Worm (Caenorhabditis elegans) whole organism, L4 larva: ENCODE data around the gene dmd-6.

Source experiments
- D1046.2 ChIP-seq: fragments of 200-800 bp; sonication (Bioruptor generic); IDR thresholded peaks from 2 replicates; pipeline ENCODE4 v1.3.6; 2022; ENCODE audit warnings: missing genetic modification characterization, missing compliant biosample characterization
- F44E2.7 ChIP-seq: fragments of 200-800 bp; sonication (Bioruptor generic); IDR thresholded peaks from 2 replicates; pipeline ENCODE4 v2.1.2; 2022; ENCODE audit warnings: missing genetic modification characterization, missing compliant biosample characterization
- R02D3.7 ChIP-seq: fragments of 150-350 bp; sonication (generic microtip); optimal IDR thresholded peaks from 3 replicates; lab custom pipeline; 2014; ENCODE audit warnings: missing biosample characterization, missing genetic modification characterization
- T20F7.1 ChIP-seq: fragments of 200-800 bp; sonication (Bioruptor generic); optimal IDR thresholded peaks from 2 replicates; lab custom pipeline; 2018; ENCODE audit warnings: mild to moderate bottlenecking, missing genetic modification characterization, missing compliant biosample characterization
- T26A8.4 ChIP-seq: fragments of 200-800 bp; sonication (Bioruptor generic); IDR thresholded peaks from 2 replicates; pipeline ENCODE4 v1.3.6; 2022; ENCODE audit warnings: missing genetic modification characterization, missing compliant biosample characterization
- Y105C5A.15 ChIP-seq: fragments of 200-800 bp; sonication (Bioruptor generic); IDR thresholded peaks from 2 replicates; pipeline ENCODE4 v1.3.6; 2022; ENCODE audit warnings: missing genetic modification characterization, missing compliant biosample characterization
- Y5F2A.4 ChIP-seq: fragments of 200-800 bp; sonication (Bioruptor generic); optimal IDR thresholded peaks from 2 replicates; lab custom pipeline; 2018; ENCODE audit warnings: mild to moderate bottlenecking, missing genetic modification characterization, missing compliant biosample characterization
- ZK546.5 ChIP-seq, 2 experiments: sonication (generic microtip); optimal IDR thresholded peaks; 2 replicates each; lab custom pipeline; 2017; ENCODE audit warnings: missing biosample characterization in 2 of 2, missing genetic modification characterization in 2 of 2
- aha-1 ChIP-seq: fragments of 150-350 bp; peaks from one replicate; lab custom pipeline; 2014; ENCODE audit warnings: missing biosample characterization, missing genetic modification characterization
- ama-1 ChIP-seq: fragments of 150-350 bp; optimal IDR thresholded peaks from 2 replicates; lab custom pipeline; 2014; ENCODE audit warnings: inconsistent platforms, mixed read lengths
- arid-1 ChIP-seq: fragments of 200-800 bp; sonication (Bioruptor generic); conservative IDR thresholded peaks from 2 replicates; pipeline ENCODE4 v1.3.6; 2022; ENCODE audit warnings: missing genetic modification reagents, missing genetic modification characterization, missing compliant biosample characterization
- ceh-28 ChIP-seq: fragments of 150-350 bp; optimal IDR thresholded peaks from 2 replicates; lab custom pipeline; 2014; ENCODE audit warnings: missing biosample characterization, missing genetic modification reagents, missing genetic modification characterization
- ceh-32 ChIP-seq: sonication (generic microtip); optimal IDR thresholded peaks from 2 replicates; lab custom pipeline; 2016; ENCODE audit warnings: mild to moderate bottlenecking, missing genetic modification characterization, missing compliant biosample characterization; ENCODE audit not compliant: poor library complexity
- ceh-62 ChIP-seq: sonication (generic microtip); optimal IDR thresholded peaks from 2 replicates; lab custom pipeline; 2017; ENCODE audit warnings: missing biosample characterization, missing genetic modification characterization
- ces-1 ChIP-seq: fragments of 150-350 bp; sonication (generic microtip); optimal IDR thresholded peaks from 4 replicates; lab custom pipeline; 2014; ENCODE audit warnings: missing biosample characterization, missing genetic modification reagents, missing genetic modification characterization
- ctbp-1 ChIP-seq: fragments of 200-800 bp; sonication (Bioruptor generic); IDR thresholded peaks from 2 replicates; pipeline ENCODE4 v1.3.6; 2022; ENCODE audit warnings: missing genetic modification reagents, missing genetic modification characterization, missing compliant biosample characterization
- daf-12 ChIP-seq: fragments of 150-350 bp; optimal IDR thresholded peaks from 2 replicates; lab custom pipeline; 2014; ENCODE audit warnings: missing biosample characterization, missing genetic modification reagents, missing genetic modification characterization
- daf-19 ChIP-seq: fragments of 200-800 bp; sonication (Bioruptor generic); conservative IDR thresholded peaks from 2 replicates; pipeline ENCODE4 v1.3.6; 2022; ENCODE audit warnings: missing genetic modification characterization, missing compliant biosample characterization
- daf-8 ChIP-seq: fragments of 200-800 bp; sonication (Bioruptor generic); IDR thresholded peaks from 2 replicates; pipeline ENCODE4 v1.3.6; 2022; ENCODE audit warnings: missing genetic modification characterization, missing compliant biosample characterization
- dmd-8 ChIP-seq: fragments of 200-800 bp; sonication (Bioruptor generic); IDR thresholded peaks from 2 replicates; pipeline ENCODE4 v1.3.6; 2022; ENCODE audit warnings: missing genetic modification characterization, missing compliant biosample characterization
- dpl-1 ChIP-seq: fragments of 150-350 bp; optimal IDR thresholded peaks from 2 replicates; lab custom pipeline; 2014; ENCODE audit warnings: missing biosample characterization, missing genetic modification reagents, missing genetic modification characterization
- egl-27 ChIP-seq: sonication (generic microtip); optimal IDR thresholded peaks from 3 replicates; lab custom pipeline; 2017; ENCODE audit warnings: missing biosample characterization, missing genetic modification reagents, missing genetic modification characterization
- hlh-11 ChIP-seq: fragments of 200-800 bp; sonication (Bioruptor generic); optimal IDR thresholded peaks from 2 replicates; lab custom pipeline; 2018; ENCODE audit warnings: mild to moderate bottlenecking, missing genetic modification characterization, missing compliant biosample characterization
- hmg-1.1 ChIP-seq: fragments of 200-800 bp; sonication (Bioruptor generic); IDR thresholded peaks from 2 replicates; pipeline ENCODE4 v1.3.6; 2022; ENCODE audit warnings: missing genetic modification reagents, missing genetic modification characterization, missing compliant biosample characterization
- lim-7 ChIP-seq: fragments of 200-800 bp; sonication (Bioruptor generic); IDR thresholded peaks from 2 replicates; pipeline ENCODE4 v1.3.6; 2022; ENCODE audit warnings: missing genetic modification characterization, missing compliant biosample characterization
- lin-15B ChIP-seq: fragments of 150-350 bp; sonication (generic microtip); optimal IDR thresholded peaks from 3 replicates; lab custom pipeline; 2014; ENCODE audit warnings: missing biosample characterization, missing genetic modification characterization
- lin-38 ChIP-seq: fragments of 200-800 bp; sonication (Bioruptor generic); IDR thresholded peaks from 2 replicates; pipeline ENCODE4 v1.3.6; 2022; ENCODE audit warnings: missing genetic modification reagents, missing genetic modification characterization, missing compliant biosample characterization
- lin-39 ChIP-seq: fragments of 150-350 bp; optimal IDR thresholded peaks from 2 replicates; lab custom pipeline; 2014; ENCODE audit warnings: missing biosample characterization, missing genetic modification reagents, missing genetic modification characterization
- lsy-2 ChIP-seq, 2 experiments: fragments of 150-350 bp in 1 of 2; sonication (generic microtip) in 1 of 2; optimal IDR thresholded peaks; 2 replicates each; lab custom pipeline; 2014 to 2017; ENCODE audit warnings: missing biosample characterization in 2 of 2, missing genetic modification characterization in 2 of 2
- mdt-29 ChIP-seq: fragments of 200-800 bp; sonication (Bioruptor generic); IDR thresholded peaks from 2 replicates; pipeline ENCODE4 v1.3.6; 2022; ENCODE audit warnings: missing genetic modification reagents, missing genetic modification characterization, missing compliant biosample characterization
- mes-2 ChIP-seq: sonication (generic microtip); optimal IDR thresholded peaks from 2 replicates; lab custom pipeline; 2016; ENCODE audit warnings: missing genotype, mild to moderate bottlenecking, missing genetic modification characterization, missing compliant biosample characterization; ENCODE audit not compliant: poor library complexity, severe bottlenecking
- mxl-2 ChIP-seq: fragments of 200-800 bp; sonication (Bioruptor generic); conservative IDR thresholded peaks from 2 replicates; pipeline ENCODE4 v1.3.6; 2022; ENCODE audit warnings: missing genetic modification reagents, missing genetic modification characterization, missing compliant biosample characterization
- mxl-3 ChIP-seq: fragments of 200-800 bp; sonication (Bioruptor generic); optimal IDR thresholded peaks from 2 replicates; lab custom pipeline; 2018; ENCODE audit warnings: mild to moderate bottlenecking, missing genetic modification characterization, missing compliant biosample characterization
- nhr-11 ChIP-seq: fragments of 150-350 bp; optimal IDR thresholded peaks from 2 replicates; lab custom pipeline; 2014; ENCODE audit warnings: missing biosample characterization, missing genetic modification characterization
- nhr-111 ChIP-seq: fragments of 200-800 bp; sonication (Bioruptor generic); optimal IDR thresholded peaks from 2 replicates; lab custom pipeline; 2018; ENCODE audit warnings: mild to moderate bottlenecking, missing genetic modification characterization, missing compliant biosample characterization
- nhr-237 ChIP-seq: sonication (generic microtip); optimal IDR thresholded peaks from 2 replicates; lab custom pipeline; 2017; ENCODE audit warnings: missing biosample characterization, missing genetic modification characterization
- nhr-28 ChIP-seq: fragments of 150-350 bp; optimal IDR thresholded peaks from 2 replicates; lab custom pipeline; 2014; ENCODE audit warnings: missing biosample characterization, missing genetic modification characterization
- nhr-41 ChIP-seq: fragments of 200-800 bp; sonication (Bioruptor generic); IDR thresholded peaks from 2 replicates; pipeline ENCODE4 v1.3.6; 2022; ENCODE audit warnings: missing genetic modification reagents, missing genetic modification characterization, missing compliant biosample characterization
- nhr-48 ChIP-seq: sonication (generic microtip); optimal IDR thresholded peaks from 2 replicates; lab custom pipeline; 2016; ENCODE audit warnings: mild to moderate bottlenecking, missing genetic modification characterization, missing compliant biosample characterization
- nhr-6 ChIP-seq: fragments of 150-350 bp; optimal IDR thresholded peaks from 2 replicates; lab custom pipeline; 2014; ENCODE audit warnings: missing biosample characterization, missing genetic modification characterization
- nhr-76 ChIP-seq: fragments of 150-350 bp; optimal IDR thresholded peaks from 2 replicates; lab custom pipeline; 2014; ENCODE audit warnings: missing biosample characterization, missing genetic modification characterization
- nhr-77 ChIP-seq: fragments of 150-350 bp; optimal IDR thresholded peaks from 2 replicates; lab custom pipeline; 2014; ENCODE audit warnings: missing biosample characterization, missing genetic modification characterization
- pqm-1 ChIP-seq: sonication (generic microtip); optimal IDR thresholded peaks from 2 replicates; lab custom pipeline; 2017; ENCODE audit warnings: missing biosample characterization, missing genetic modification characterization
- saeg-2 ChIP-seq: fragments of 200-800 bp; sonication (Bioruptor generic); IDR thresholded peaks from 2 replicates; pipeline ENCODE4 v1.3.6; 2022; ENCODE audit warnings: missing genetic modification reagents, missing genetic modification characterization, missing compliant biosample characterization
- snpc-1.2 ChIP-seq: fragments of 200-800 bp; sonication (Bioruptor generic); IDR thresholded peaks from 2 replicates; pipeline ENCODE4 v1.3.6; 2022; ENCODE audit warnings: missing genetic modification reagents, missing genetic modification characterization, missing compliant biosample characterization
- snpc-4 ChIP-seq: fragments of 150-350 bp; optimal IDR thresholded peaks from 2 replicates; lab custom pipeline; 2014; ENCODE audit warnings: missing biosample characterization, missing genetic modification characterization
- spr-3 ChIP-seq: fragments of 200-800 bp; sonication (Bioruptor generic); optimal IDR thresholded peaks from 2 replicates; lab custom pipeline; 2018; ENCODE audit warnings: mild to moderate bottlenecking, missing genetic modification characterization, missing compliant biosample characterization
- tra-1 ChIP-seq: fragments of 200-800 bp; sonication (Bioruptor generic); IDR thresholded peaks from 2 replicates; pipeline ENCODE4 v1.3.6; 2022; ENCODE audit warnings: missing genetic modification reagents, missing genetic modification characterization, missing compliant biosample characterization
- unc-130 ChIP-seq: sonication (generic microtip); optimal IDR thresholded peaks from 2 replicates; lab custom pipeline; 2016; ENCODE audit warnings: missing genetic modification reagents, missing genetic modification characterization, missing compliant biosample characterization
- unc-62 ChIP-seq, 3 experiments: fragments of 150-350 bp in 1 of 3; sonication (generic microtip); optimal IDR thresholded peaks in 2 of 3; peaks in 1 of 3; 1 replicate in 1 of 3; 2 replicates in 2 of 3; lab custom pipeline; 2014 to 2017; ENCODE audit warnings: missing biosample characterization in 3 of 3, missing genetic modification characterization in 3 of 3, missing genetic modification reagents in 3 of 3, missing genotype in 1 of 3
- zfp-3 ChIP-seq: fragments of 200-800 bp; sonication (Bioruptor generic); conservative IDR thresholded peaks from 2 replicates; pipeline ENCODE4 v1.3.6; 2022; ENCODE audit warnings: missing genetic modification reagents, missing genetic modification characterization, missing compliant biosample characterization
- zip-11 ChIP-seq: fragments of 200-800 bp; sonication (Bioruptor generic); IDR thresholded peaks from 2 replicates; pipeline ENCODE4 v1.3.6; 2022; ENCODE audit warnings: missing genetic modification characterization, missing compliant biosample characterization
- zip-2 ChIP-seq: fragments of 150-350 bp; optimal IDR thresholded peaks from 2 replicates; lab custom pipeline; 2014; ENCODE audit warnings: missing biosample characterization, missing genetic modification characterization

Gene dmd-6

DNA sequence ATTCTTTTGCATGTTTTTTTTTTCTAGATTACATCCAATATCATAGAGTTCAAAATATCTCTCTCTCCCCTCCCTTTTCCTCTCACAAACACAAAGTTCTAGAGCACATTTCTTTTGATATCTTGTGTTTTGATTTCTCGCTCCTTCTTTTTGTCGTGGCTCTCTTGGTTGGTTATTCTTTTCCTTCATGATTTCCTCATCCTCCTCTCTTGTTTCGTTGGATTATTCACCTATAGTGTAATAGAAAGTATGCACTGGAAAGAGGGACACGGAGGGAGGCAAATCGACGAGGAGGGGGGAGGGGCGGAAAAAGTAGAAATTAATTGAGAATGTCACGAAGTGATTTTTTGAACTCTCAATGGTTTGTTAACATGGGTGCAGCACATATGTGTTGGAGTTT is 9.9 kb upstream of the dmd-6 start:
- TF ChIP-seq tra-1, result no peak
- no peak for TF ChIP-seq mxl-2 (GFP tag; lab: Robert Waterston, UW)
- no peak for TF ChIP-seq zip-11 (GFP tag; lab: Robert Waterston, UW)
- TF ChIP-seq unc-130 (GFP tag; lab: Kevin White, UChicago), result no peak
- TF ChIP-seq lin-15B (tag; lab: Kevin White, UChicago), result no peak
- no peak for TF ChIP-seq snpc-4 (tag; lab: Kevin White, UChicago)
- TF ChIP-seq D1046.2 (GFP tag; lab: Robert Waterston, UW), result no peak
- peak; percentile 53 for TF ChIP-seq hlh-11 (tag; lab: Kevin White, UChicago)
- TF ChIP-seq saeg-2 (GFP tag; lab: Robert Waterston, UW), result no peak
- no peak for TF ChIP-seq nhr-28 (tag; lab: Kevin White, UChicago)
- no peak for TF ChIP-seq daf-8
- TF ChIP-seq nhr-48 (tag; lab: Kevin White, UChicago), result no peak
- no peak for TF ChIP-seq nhr-77
- TF ChIP-seq snpc-1.2 (GFP tag; lab: Robert Waterston, UW), result no peak
- TF ChIP-seq R02D3.7, result no peak
- TF ChIP-seq ZK546.5 (tag; optimal IDR thresholded peaks at IDR 0.05; lab: Kevin White, UChicago), result no peak
- TF ChIP-seq nhr-111, result no peak
- no peak for TF ChIP-seq ctbp-1 (GFP tag; lab: Robert Waterston, UW)
- no peak for TF ChIP-seq daf-12 (tag; lab: Kevin White, UChicago)
- TF ChIP-seq T20F7.1 (GFP tag; lab: Kevin White, UChicago), result no peak
- no peak for TF ChIP-seq zip-2
- TF ChIP-seq aha-1 (tag; lab: Kevin White, UChicago), result peak; percentile 62
- TF ChIP-seq dmd-8 (GFP tag; lab: Robert Waterston, UW), result no peak
- no peak for TF ChIP-seq Y105C5A.15 (GFP tag; lab: Robert Waterston, UW)
- peak in 1 of 2 experiments; percentile 31 for TF ChIP-seq lsy-2 (tag; optimal IDR thresholded peaks at IDR 0.05; lab: Kevin White, UChicago)
- TF ChIP-seq Y5F2A.4, result no peak
- no peak for TF ChIP-seq zfp-3 (GFP tag; lab: Robert Waterston, UW)
- no peak for TF ChIP-seq nhr-76
- no peak for TF ChIP-seq ceh-32
- TF ChIP-seq mes-2 (tag; lab: Kevin White, UChicago), result no peak
- no peak for TF ChIP-seq pqm-1
- TF ChIP-seq mdt-29 (GFP tag; lab: Robert Waterston, UW), result no peak
- no peak for TF ChIP-seq ama-1
- no peak for TF ChIP-seq unc-62 (GFP tag; optimal IDR thresholded peaks at IDR 0.05 in 1 of 2; lab: Kevin White, UChicago)
- no peak for TF ChIP-seq unc-62 (tag; optimal IDR thresholded peaks at IDR 0.05; lab: Kevin White, UChicago)
- TF ChIP-seq egl-27 (tag; lab: Kevin White, UChicago), result no peak
- TF ChIP-seq F44E2.7 (GFP tag; lab: Robert Waterston, UW), result no peak
- no peak for TF ChIP-seq spr-3 (GFP tag; lab: Kevin White, UChicago)
- TF ChIP-seq arid-1 (GFP tag; lab: Robert Waterston, UW), result no peak
- no peak for TF ChIP-seq ceh-62 (tag; lab: Kevin White, UChicago)
- no peak for TF ChIP-seq lin-38 (GFP tag; lab: Robert Waterston, UW)
- no peak for TF ChIP-seq T26A8.4 (GFP tag; lab: Robert Waterston, UW)
- no peak for TF ChIP-seq nhr-237
- no peak for TF ChIP-seq hmg-1.1 (GFP tag; lab: Robert Waterston, UW)
- no peak for TF ChIP-seq ces-1 (GFP tag; lab: Kevin White, UChicago)
- TF ChIP-seq lim-7, result no peak
- no peak for TF ChIP-seq daf-19
- no peak for TF ChIP-seq dpl-1
- TF ChIP-seq ceh-28 (tag; lab: Kevin White, UChicago), result no peak
- TF ChIP-seq nhr-11 (tag; lab: Kevin White, UChicago), result peak; percentile 60
- TF ChIP-seq lin-39 (tag; lab: Kevin White, UChicago), result no peak
- no peak for TF ChIP-seq mxl-3
- TF ChIP-seq nhr-6, result no peak
- no peak for TF ChIP-seq nhr-41 (GFP tag; lab: Robert Waterston, UW)
